Fruit fly (Drosophila melanogaster) whole organism, embryonic: ENCODE measurements around the gene CG31344.

Experiments
- CG10565 ChIP-seq: fragments of 200-800 bp; sonication (Bioruptor generic); optimal IDR thresholded peaks from 3 replicates; lab custom pipeline; 2016; ENCODE audit warnings: missing biosample characterization, mild to moderate bottlenecking, missing genetic modification characterization
- CG10654 ChIP-seq: fragments of 200-800 bp; sonication (Bioruptor generic); optimal IDR thresholded peaks from 2 replicates; lab custom pipeline; 2016; ENCODE audit warnings: missing biosample characterization, missing genetic modification characterization
- CG11085 ChIP-seq: fragments of 200-800 bp; sonication (Bioruptor generic); IDR thresholded peaks from 2 replicates; pipeline ENCODE4 v1.3.6; 2022; ENCODE audit warnings: missing biosample characterization, missing genetic modification characterization
- CG12071 ChIP-seq: fragments of 200-800 bp; sonication (Bioruptor generic); optimal IDR thresholded peaks from 3 replicates; lab custom pipeline; 2018; ENCODE audit warnings: missing biosample characterization, mild to moderate bottlenecking, missing genetic modification characterization
- CG12299 ChIP-seq: fragments of 200-800 bp; sonication (Bioruptor generic); optimal IDR thresholded peaks from 2 replicates; lab custom pipeline; 2018; ENCODE audit warnings: missing biosample characterization, mild to moderate bottlenecking, missing genetic modification characterization
- CG12391 ChIP-seq: fragments of 200-800 bp; sonication (Bioruptor generic); optimal IDR thresholded peaks from 3 replicates; lab custom pipeline; 2018; ENCODE audit warnings: missing biosample characterization, mild to moderate bottlenecking, missing genetic modification characterization, moderate library complexity
- CG14860 ChIP-seq: fragments of 200-800 bp; sonication (Bioruptor generic); IDR thresholded peaks from 3 replicates; pipeline ENCODE4 v1.3.6; 2022; ENCODE audit warnings: missing biosample characterization, missing genetic modification characterization; ENCODE audit not compliant: partially characterized antibody
- CG1529 ChIP-seq: fragments of 200-800 bp; sonication (Bioruptor generic); optimal IDR thresholded peaks from 3 replicates; lab custom pipeline; 2018; ENCODE audit warnings: missing biosample characterization, missing genetic modification characterization
- CG16779 ChIP-seq: fragments of 200-800 bp; sonication (Bioruptor generic); IDR thresholded peaks from 2 replicates; pipeline ENCODE4 v1.3.6; 2022; ENCODE audit warnings: missing biosample characterization, missing genetic modification characterization
- CG17361 ChIP-seq: fragments of 200-800 bp; sonication (Bioruptor generic); IDR thresholded peaks from 3 replicates; pipeline ENCODE4 v1.3.6; 2022; ENCODE audit warnings: missing biosample characterization, missing genetic modification characterization
- CG17612 ChIP-seq: fragments of 200-800 bp; sonication (Bioruptor generic); IDR thresholded peaks from 2 replicates; pipeline ENCODE4 v1.3.6; 2022; ENCODE audit warnings: missing biosample characterization, missing genetic modification characterization
- CG34376 ChIP-seq: fragments of 200-800 bp; sonication (Bioruptor generic); optimal IDR thresholded peaks from 2 replicates; lab custom pipeline; 2018; ENCODE audit warnings: missing biosample characterization, mild to moderate bottlenecking, missing genetic modification characterization
- CG4854 ChIP-seq: fragments of 200-800 bp; sonication (Bioruptor generic); optimal IDR thresholded peaks from 2 replicates; lab custom pipeline; 2016; ENCODE audit warnings: missing biosample characterization, missing genetic modification characterization, inconsistent platforms
- CG5180 ChIP-seq: fragments of 200-800 bp; sonication (Bioruptor generic); optimal IDR thresholded peaks from 3 replicates; lab custom pipeline; 2017; ENCODE audit warnings: missing biosample characterization, missing genetic modification characterization, mild to moderate bottlenecking, moderate library complexity, missing genetic modification reagents
- CG6683 ChIP-seq: fragments of 200-800 bp; sonication (Bioruptor generic); optimal IDR thresholded peaks from 2 replicates; lab custom pipeline; 2017; ENCODE audit warnings: missing biosample characterization, mild to moderate bottlenecking, missing genetic modification characterization, missing genetic modification reagents
- CG7963 ChIP-seq: fragments of 200-800 bp; sonication (Bioruptor generic); IDR thresholded peaks from 3 replicates; pipeline ENCODE4 v1.3.6; 2022; ENCODE audit warnings: missing biosample characterization, missing genetic modification characterization; ENCODE audit not compliant: partially characterized antibody
- CG7987 ChIP-seq: fragments of 200-800 bp; sonication (Bioruptor generic); optimal IDR thresholded peaks from 2 replicates; lab custom pipeline; 2018; ENCODE audit warnings: missing biosample characterization, mild to moderate bottlenecking, missing genetic modification characterization, moderate library complexity
- CG9876 ChIP-seq: fragments of 200-800 bp; sonication (Bioruptor generic); optimal IDR thresholded peaks from 2 replicates; lab custom pipeline; 2016; ENCODE audit warnings: missing biosample characterization, missing genetic modification characterization
- Deaf1 ChIP-seq: fragments of 200-800 bp; optimal IDR thresholded peaks from 3 replicates; lab custom pipeline; 2019; ENCODE audit warnings: missing biosample characterization, mild to moderate bottlenecking, missing genetic modification characterization, moderate library complexity
- ERR ChIP-seq: fragments of 200-800 bp; sonication (Bioruptor generic); optimal IDR thresholded peaks from 2 replicates; lab custom pipeline; 2016; ENCODE audit warnings: missing biosample characterization, missing genetic modification characterization
- Fer2 ChIP-seq: fragments of 200-800 bp; sonication (Bioruptor generic); optimal IDR thresholded peaks from 2 replicates; lab custom pipeline; 2018; ENCODE audit warnings: missing biosample characterization, mild to moderate bottlenecking, missing genetic modification characterization, moderate library complexity
- H15 ChIP-seq: fragments of 200-800 bp; sonication (Bioruptor generic); IDR thresholded peaks from 3 replicates; pipeline ENCODE4 v1.3.6; 2022; ENCODE audit warnings: missing biosample characterization, missing genetic modification characterization
- Hey ChIP-seq: fragments of 200-800 bp; sonication (Bioruptor generic); optimal IDR thresholded peaks from 3 replicates; lab custom pipeline; 2018; ENCODE audit warnings: missing biosample characterization, mild to moderate bottlenecking, missing genetic modification characterization
- Mad ChIP-seq: fragments of 200-800 bp; sonication (Bioruptor generic); optimal IDR thresholded peaks from 2 replicates; lab custom pipeline; 2016; ENCODE audit warnings: missing biosample characterization, missing genetic modification characterization
- Max ChIP-seq: fragments of 200-800 bp; sonication (Bioruptor generic); optimal IDR thresholded peaks from 2 replicates; lab custom pipeline; 2016; ENCODE audit warnings: missing biosample characterization, mild to moderate bottlenecking, missing genetic modification characterization
- Nf-YA ChIP-seq: fragments of 200-800 bp; sonication (Bioruptor generic); IDR thresholded peaks from 2 replicates; pipeline ENCODE4 v1.3.6; 2022; ENCODE audit warnings: missing biosample characterization, missing genetic modification characterization
- Ssrp ChIP-seq: fragments of 200-800 bp; sonication (Bioruptor generic); optimal IDR thresholded peaks from 2 replicates; lab custom pipeline; 2018; ENCODE audit warnings: missing biosample characterization, mild to moderate bottlenecking, missing genetic modification characterization, moderate library complexity
- YL-1 ChIP-seq: fragments of 200-800 bp; sonication (Bioruptor generic); optimal IDR thresholded peaks from 3 replicates; lab custom pipeline; 2017; ENCODE audit warnings: missing biosample characterization, mild to moderate bottlenecking, missing genetic modification characterization
- ab ChIP-seq: fragments of 200-800 bp; sonication (Bioruptor generic); optimal IDR thresholded peaks from 2 replicates; lab custom pipeline; 2016; ENCODE audit warnings: missing biosample characterization, missing genetic modification characterization
- amos ChIP-seq: fragments of 200-800 bp; sonication (Bioruptor generic); IDR thresholded peaks from 2 replicates; pipeline ENCODE4 v1.3.6; 2022; ENCODE audit warnings: missing biosample characterization, missing genetic modification characterization; ENCODE audit not compliant: partially characterized antibody
- ap ChIP-seq: fragments of 200-800 bp; sonication (Bioruptor generic); IDR thresholded peaks from 2 replicates; pipeline ENCODE4 v1.3.6; 2022; ENCODE audit warnings: missing biosample characterization, missing genetic modification characterization
- ash1 ChIP-seq: fragments of 200-800 bp; sonication (Bioruptor generic); optimal IDR thresholded peaks from 2 replicates; lab custom pipeline; 2018; ENCODE audit warnings: missing biosample characterization, mild to moderate bottlenecking, missing genetic modification characterization
- btn ChIP-seq: fragments of 200-800 bp; sonication (Bioruptor generic); optimal IDR thresholded peaks from 2 replicates; lab custom pipeline; 2016; ENCODE audit warnings: missing biosample characterization, missing genetic modification characterization
- cg ChIP-seq: fragments of 200-800 bp; sonication (Bioruptor generic); optimal IDR thresholded peaks from 3 replicates; lab custom pipeline; 2019; ENCODE audit warnings: missing biosample characterization, mild to moderate bottlenecking, missing genetic modification characterization, moderate library complexity
- eyg ChIP-seq: fragments of 200-800 bp; sonication (Bioruptor generic); optimal IDR thresholded peaks from 3 replicates; lab custom pipeline; 2016; ENCODE audit warnings: missing biosample characterization, missing genetic modification characterization
- fd96Cb ChIP-seq: fragments of 200-800 bp; sonication (Bioruptor generic); optimal IDR thresholded peaks from 2 replicates; lab custom pipeline; 2018; ENCODE audit warnings: missing biosample characterization, mild to moderate bottlenecking, missing genetic modification characterization, moderate library complexity
- fru ChIP-seq: fragments of >200 bp; optimal IDR thresholded peaks from 2 replicates; lab custom pipeline; 2017
- gcm2 ChIP-seq: fragments of 200-800 bp; sonication (Bioruptor generic); optimal IDR thresholded peaks from 2 replicates; lab custom pipeline; 2016; ENCODE audit warnings: missing biosample characterization, missing genetic modification characterization
- insv ChIP-seq, 2 experiments: fragments of 200-800 bp; sonication (Bioruptor generic); optimal IDR thresholded peaks; 3 replicates each; lab custom pipeline; 2016 to 2018; ENCODE audit warnings: missing biosample characterization in 2 of 2, missing genetic modification characterization in 2 of 2
- klu ChIP-seq: fragments of 200-800 bp; sonication (Bioruptor generic); IDR thresholded peaks from 2 replicates; pipeline ENCODE4 v1.3.6; 2022; ENCODE audit warnings: missing biosample characterization, missing genetic modification characterization
- lab ChIP-seq: fragments of 200-800 bp; sonication (Bioruptor generic); optimal IDR thresholded peaks from 3 replicates; lab custom pipeline; 2017; ENCODE audit warnings: missing biosample characterization, missing genetic modification characterization, mild to moderate bottlenecking, moderate library complexity, missing genetic modification reagents
- shn ChIP-seq: fragments of 200-800 bp; sonication (Bioruptor generic); optimal IDR thresholded peaks from 3 replicates; lab custom pipeline; 2016; ENCODE audit warnings: missing biosample characterization, missing genetic modification characterization
- so ChIP-seq: fragments of 200-800 bp; sonication (Bioruptor generic); IDR thresholded peaks from 3 replicates; pipeline ENCODE4 v1.3.6; 2022; ENCODE audit warnings: missing biosample characterization, missing genetic modification characterization
- tgo ChIP-seq: fragments of 200-800 bp; sonication (Bioruptor generic); IDR thresholded peaks from 3 replicates; pipeline ENCODE4 v1.3.6; 2022; ENCODE audit warnings: missing biosample characterization, missing genetic modification characterization
- tna ChIP-seq: fragments of 200-800 bp; sonication (Bioruptor generic); IDR thresholded peaks from 2 replicates; pipeline ENCODE4 v1.3.6; 2022; ENCODE audit warnings: missing biosample characterization, missing genetic modification characterization; ENCODE audit not compliant: partially characterized antibody
- trem ChIP-seq: fragments of 200-800 bp; optimal IDR thresholded peaks from 3 replicates; lab custom pipeline; 2019; ENCODE audit warnings: missing biosample characterization, mild to moderate bottlenecking, missing genetic modification characterization, moderate library complexity
- tx ChIP-seq: fragments of 200-800 bp; sonication (Bioruptor generic); optimal IDR thresholded peaks from 2 replicates; lab custom pipeline; 2016; ENCODE audit warnings: missing biosample characterization, missing genetic modification characterization
- yki ChIP-seq: fragments of >200 bp; optimal IDR thresholded peaks from 3 replicates; lab custom pipeline; 2018

The CG31344 gene

DNA sequence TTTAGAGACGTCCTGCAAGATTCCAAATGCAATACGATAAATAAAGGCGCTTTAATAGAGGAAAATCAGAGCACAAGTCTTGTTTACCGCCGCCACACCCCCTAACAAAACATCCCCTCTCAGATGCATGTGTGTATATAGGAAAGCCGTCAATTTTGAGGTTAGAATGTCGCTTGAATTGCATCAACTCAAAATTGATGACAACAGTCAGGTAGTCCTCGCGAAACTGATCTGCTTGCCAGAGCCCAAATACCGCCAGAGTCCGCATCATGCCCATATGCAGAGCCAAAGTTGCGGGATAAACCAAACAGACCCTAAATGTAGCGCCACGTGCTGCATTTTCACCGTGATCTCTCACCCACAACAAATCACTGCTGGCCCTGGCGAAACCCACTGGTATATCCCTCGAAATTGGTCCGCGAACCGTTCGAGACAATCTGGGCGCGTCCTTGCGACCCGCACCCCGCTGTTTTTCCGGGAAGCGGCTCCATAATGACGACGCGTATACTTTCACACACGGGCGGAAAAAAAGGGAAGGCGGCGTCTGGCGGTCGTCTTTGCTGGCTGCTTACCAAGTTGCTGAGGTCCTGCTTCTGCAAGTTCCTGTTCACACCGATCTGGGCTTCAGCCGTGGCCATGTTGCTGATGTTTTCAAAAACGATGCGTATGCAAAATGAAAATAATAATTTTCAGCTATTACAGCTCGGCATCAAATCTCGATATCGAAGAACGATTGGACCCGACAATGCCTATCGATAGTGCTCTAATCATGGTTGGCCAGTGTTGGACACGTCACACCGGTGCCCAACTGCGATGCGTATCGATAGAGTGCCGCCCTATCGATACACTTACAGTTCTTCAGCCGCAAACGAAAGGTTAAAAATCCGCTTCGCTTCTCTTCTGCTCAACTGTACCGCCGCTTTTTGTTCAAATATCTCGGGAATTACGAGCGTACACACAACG lies 37.9 kb upstream of the CG31344 start, which contains the start of the genes eIF2gamma and Set (continued):
- TF ChIP-seq tna (GFP tag; lab: Robert Waterston, UW): peak; percentile 98
- no peak for TF ChIP-seq CG17361 (GFP tag; lab: Robert Waterston, UW)
- TF ChIP-seq ab: no peak
- TF ChIP-seq CG17612 (GFP tag; lab: Robert Waterston, UW): no peak
- TF ChIP-seq CG12299 (tag; lab: Kevin White, UChicago): no peak
- TF ChIP-seq trem (tag; lab: Kevin White, UChicago): peak; percentile 74
- TF ChIP-seq CG4854: no peak
- 0 out of 2 replicates have a peak, but pooled peaks have one; percentile 6 for TF ChIP-seq CG16779 (GFP tag; lab: Robert Waterston, UW)
- no peak for TF ChIP-seq cg (GFP tag; lab: Kevin White, UChicago)
- no peak for TF ChIP-seq CG9876 (GFP tag; lab: Kevin White, UChicago)
- TF ChIP-seq so (GFP tag; lab: Robert Waterston, UW): no peak

DNA sequence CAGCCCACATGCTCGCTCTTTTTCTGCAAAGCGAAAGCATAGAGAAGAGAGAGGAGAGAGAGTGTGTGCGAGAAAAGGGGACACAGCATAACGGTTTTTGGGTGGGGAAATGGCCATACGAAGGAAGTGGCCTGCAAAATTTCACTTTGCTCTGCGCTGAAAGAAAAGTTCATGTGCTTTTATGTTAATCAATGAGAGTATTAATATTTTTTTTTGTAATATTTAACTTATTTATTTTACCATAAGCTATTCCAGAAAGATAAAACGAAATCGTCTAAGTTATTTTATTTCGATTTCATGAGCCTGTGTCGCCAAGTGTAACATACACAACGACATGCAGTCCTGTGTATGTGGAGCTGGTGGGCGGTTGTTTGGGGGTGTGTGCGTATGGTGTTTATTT lies 25.3 kb upstream of the CG31344 start:
- peak; percentile 61 for TF ChIP-seq ap (GFP tag; lab: Robert Waterston, UW)
- TF ChIP-seq insv (GFP tag; optimal IDR thresholded peaks at IDR 0.05; lab: Kevin White, UChicago): no peak
- TF ChIP-seq CG14860 (GFP tag; lab: Robert Waterston, UW): no peak
- TF ChIP-seq tx: no peak
- no peak for TF ChIP-seq fru (lab: Kevin White, UChicago)
- no peak for TF ChIP-seq eyg (GFP tag; lab: Kevin White, UChicago)
- TF ChIP-seq CG10565: no peak
- no peak for TF ChIP-seq CG7987 (GFP tag; lab: Kevin White, UChicago)
- peak; percentile 5 for TF ChIP-seq Ssrp (tag; lab: Kevin White, UChicago)
- no peak for TF ChIP-seq amos
- TF ChIP-seq CG12071: no peak
- TF ChIP-seq CG12391 (tag; lab: Kevin White, UChicago): peak; percentile 80
- TF ChIP-seq CG34376 (GFP tag; lab: Kevin White, UChicago): peak; percentile 41
- peak; percentile 80 for TF ChIP-seq tgo (GFP tag; lab: Robert Waterston, UW)
- TF ChIP-seq CG7963 (GFP tag; lab: Robert Waterston, UW): no peak
- TF ChIP-seq H15: peak; percentile 73
- TF ChIP-seq yki (lab: Kevin White, UChicago): no peak
- peak; percentile 11 for TF ChIP-seq Mad
- TF ChIP-seq Deaf1 (tag; lab: Kevin White, UChicago): no peak
- peak; percentile 29 for TF ChIP-seq Fer2 (tag; lab: Kevin White, UChicago)
- TF ChIP-seq CG1529 (GFP tag; lab: Kevin White, UChicago): no peak
- TF ChIP-seq lab (GFP tag; lab: Kevin White, UChicago): peak; percentile 92
- TF ChIP-seq shn (GFP tag; lab: Kevin White, UChicago): no peak
- TF ChIP-seq Hey (tag; lab: Kevin White, UChicago): no peak
- no peak for TF ChIP-seq ERR (GFP tag; lab: Kevin White, UChicago)
- no peak for TF ChIP-seq CG10654 (GFP tag; lab: Kevin White, UChicago)
- 0 out of 2 replicates have a peak, but pooled peaks have one; percentile 24 for TF ChIP-seq CG11085 (GFP tag; lab: Robert Waterston, UW)
- TF ChIP-seq gcm2 (GFP tag; lab: Kevin White, UChicago): no peak
- no peak for TF ChIP-seq btn (GFP tag; lab: Kevin White, UChicago)
- peak; percentile 30 for TF ChIP-seq fd96Cb (tag; lab: Kevin White, UChicago)
- peak; percentile 59 for TF ChIP-seq CG6683
- peak; percentile 59; the same call in 1 of the 2 replicates for TF ChIP-seq klu
- TF ChIP-seq ash1: no peak
- no peak for TF ChIP-seq CG5180 (GFP tag; lab: Kevin White, UChicago)
- TF ChIP-seq Nf-YA: no peak
- TF ChIP-seq YL-1 (GFP tag; lab: Kevin White, UChicago): peak; percentile 5
- TF ChIP-seq Max (GFP tag; lab: Kevin White, UChicago): no peak
